Fruit fly (Drosophila melanogaster): ENCODE data around the gene Rim.

The Rim gene

dm6 chr3R:17916478-17916877 lies at the start of gene Rim:
TSS of gene Rim (minus strand) at chr3R:17916578.
- TF ChIP-seq cnc (optimal IDR thresholded peaks at IDR 0.05) (no peak), CG1620 (GFP tag; optimal IDR thresholded peaks at IDR 0.05) (no peak), bab1 (GFP tag; optimal IDR thresholded peaks at IDR 0.05) (no peak), Clk (GFP tag; optimal IDR thresholded peaks at IDR 0.05) (no peak), tj (GFP tag; optimal IDR thresholded peaks at IDR 0.05) (no peak), CG12768 (GFP tag; optimal IDR thresholded peaks at IDR 0.05) (no peak), CG14711 (tag; optimal IDR thresholded peaks at IDR 0.05) (no peak), ovo (GFP tag; optimal IDR thresholded peaks at IDR 0.05) (no peak), Crg-1 (GFP tag; optimal IDR thresholded peaks at IDR 0.05) (no peak), CG5204 (GFP tag; optimal IDR thresholded peaks at IDR 0.05) (no peak)

dm6 chr3R:17966013-17966412 lies 49.6 kb upstream of the Rim start:
- TF ChIP-seq ovo (GFP tag; optimal IDR thresholded peaks at IDR 0.05) (no peak), pad (GFP tag; optimal IDR thresholded peaks at IDR 0.05) (no peak), cnc (optimal IDR thresholded peaks at IDR 0.05) (no peak), cic (GFP tag; optimal IDR thresholded peaks at IDR 0.05) (no peak), CG7101 (tag; optimal IDR thresholded peaks at IDR 0.05) (no peak), Mnt (GFP tag; optimal IDR thresholded peaks at IDR 0.05) (no peak), CG5204 (GFP tag; optimal IDR thresholded peaks at IDR 0.05) (no peak), toe (GFP tag; optimal IDR thresholded peaks at IDR 0.05) (no peak), CG14711 (tag; optimal IDR thresholded peaks at IDR 0.05) (no peak)

dm6 chr3R:17965381-17965780 lies 49.0 kb upstream of the Rim start:
- TF ChIP-seq tj (GFP tag; optimal IDR thresholded peaks at IDR 0.05) (no peak), Clk (GFP tag; optimal IDR thresholded peaks at IDR 0.05) (no peak), CG7045 (GFP tag; optimal IDR thresholded peaks at IDR 0.05) (no peak), cic (GFP tag; optimal IDR thresholded peaks at IDR 0.05) (no peak), Crg-1 (GFP tag; optimal IDR thresholded peaks at IDR 0.05) (no peak), toe (GFP tag; optimal IDR thresholded peaks at IDR 0.05) (no peak), Mnt (GFP tag; optimal IDR thresholded peaks at IDR 0.05) (no peak), CG7101 (tag; optimal IDR thresholded peaks at IDR 0.05) (no peak), CG5204 (GFP tag; optimal IDR thresholded peaks at IDR 0.05) (no peak), pad (GFP tag; optimal IDR thresholded peaks at IDR 0.05) (no peak), Hr96 (GFP tag; optimal IDR thresholded peaks at IDR 0.05) (no peak), cnc (optimal IDR thresholded peaks at IDR 0.05) (no peak), CG12768 (GFP tag; optimal IDR thresholded peaks at IDR 0.05) (no peak), CG14711 (tag; optimal IDR thresholded peaks at IDR 0.05) (no peak), CG11617 (GFP tag; optimal IDR thresholded peaks at IDR 0.05) (no peak), ovo (GFP tag; optimal IDR thresholded peaks at IDR 0.05) (no peak), CG33017 (tag; optimal IDR thresholded peaks at IDR 0.05) (no peak), CG1620 (GFP tag; optimal IDR thresholded peaks at IDR 0.05) (no peak), bab1 (GFP tag; optimal IDR thresholded peaks at IDR 0.05) (no peak)

dm6 chr3R:17958304-17958703 lies 41.9 kb upstream of the Rim start:
- TF ChIP-seq Clk (GFP tag; optimal IDR thresholded peaks at IDR 0.05) (no peak), kay (GFP tag; ENCODE audit: borderline replicate concordance) (no peak), ovo (GFP tag; optimal IDR thresholded peaks at IDR 0.05) (no peak), CG14711 (tag; optimal IDR thresholded peaks at IDR 0.05) (no peak), CG12768 (GFP tag; optimal IDR thresholded peaks at IDR 0.05) (no peak), cnc (optimal IDR thresholded peaks at IDR 0.05) (no peak)

dm6 chr3R:17957782-17958181 lies 41.4 kb upstream of the Rim start:
- no peak for TF ChIP-seq pad (GFP tag; optimal IDR thresholded peaks at IDR 0.05)
- no peak for TF ChIP-seq CG33017 (tag; optimal IDR thresholded peaks at IDR 0.05)
- TF ChIP-seq Clk (GFP tag; optimal IDR thresholded peaks at IDR 0.05): no peak
- no peak for TF ChIP-seq toe (GFP tag; optimal IDR thresholded peaks at IDR 0.05)
- TF ChIP-seq cnc (optimal IDR thresholded peaks at IDR 0.05): no peak
- TF ChIP-seq kay (GFP tag; ENCODE audit: borderline replicate concordance): no peak
- TF ChIP-seq CG7101 (tag; optimal IDR thresholded peaks at IDR 0.05): no peak
- no peak for TF ChIP-seq cic (GFP tag; optimal IDR thresholded peaks at IDR 0.05)
- no peak for TF ChIP-seq CG1620 (GFP tag; optimal IDR thresholded peaks at IDR 0.05)
- no peak for TF ChIP-seq CG7045 (GFP tag; optimal IDR thresholded peaks at IDR 0.05)
- TF ChIP-seq Crg-1 (GFP tag; optimal IDR thresholded peaks at IDR 0.05): no peak

- no peak for TF ChIP-seq CG7045 (GFP tag; optimal IDR thresholded peaks at IDR 0.05)
- TF ChIP-seq tj (GFP tag; optimal IDR thresholded peaks at IDR 0.05): no peak
Observed at dm6 chr3R:17955737-17956136, 39.4 kb upstream of the Rim start.

- no peak for TF ChIP-seq kay (GFP tag; ENCODE audit: borderline replicate concordance)
- no peak for TF ChIP-seq CG14711 (tag; optimal IDR thresholded peaks at IDR 0.05)
- TF ChIP-seq tj (GFP tag; optimal IDR thresholded peaks at IDR 0.05): no peak
- TF ChIP-seq CG11617 (GFP tag; optimal IDR thresholded peaks at IDR 0.05): no peak
- no peak for TF ChIP-seq Mnt (GFP tag; optimal IDR thresholded peaks at IDR 0.05)
- no peak for TF ChIP-seq Crg-1 (GFP tag; optimal IDR thresholded peaks at IDR 0.05)
- TF ChIP-seq Clk (GFP tag; optimal IDR thresholded peaks at IDR 0.05): no peak
- no peak for TF ChIP-seq ovo (GFP tag; optimal IDR thresholded peaks at IDR 0.05)
- TF ChIP-seq toe (GFP tag; optimal IDR thresholded peaks at IDR 0.05): no peak
- TF ChIP-seq bab1 (GFP tag; optimal IDR thresholded peaks at IDR 0.05): no peak
- TF ChIP-seq CG12768 (GFP tag; optimal IDR thresholded peaks at IDR 0.05): no peak
- no peak for TF ChIP-seq CG7101 (tag; optimal IDR thresholded peaks at IDR 0.05)
- no peak for TF ChIP-seq pad (GFP tag; optimal IDR thresholded peaks at IDR 0.05)
- no peak for TF ChIP-seq Hr96 (GFP tag; optimal IDR thresholded peaks at IDR 0.05)
Observed at dm6 chr3R:17953884-17954283, 37.5 kb upstream of the Rim start.

Measured in whole organism, adult.